Fruit fly (Drosophila melanogaster): ENCODE data around the gene Teh4.

DNA sequence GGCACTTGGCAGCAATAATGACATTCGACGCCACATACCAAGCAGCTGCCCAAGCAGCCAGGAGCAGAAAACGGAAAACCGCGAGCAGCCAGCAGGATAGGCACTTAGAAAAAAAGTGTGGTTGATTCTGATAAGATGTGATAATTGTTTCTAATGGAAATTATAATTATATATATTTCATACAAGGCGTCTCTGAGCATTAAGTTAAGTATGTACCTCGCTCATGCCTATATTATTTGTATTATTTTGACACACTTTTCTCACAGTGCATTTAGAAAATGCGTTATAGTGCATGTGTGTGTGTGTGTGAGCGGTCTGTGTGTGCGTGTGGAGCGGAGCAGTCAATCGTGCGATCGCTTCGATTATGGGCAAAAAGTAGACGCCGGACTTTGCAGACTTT is 19.7 kb downstream of the Teh4 start:
- no peak for TF ChIP-seq tna (GFP tag; IDR thresholded peaks at IDR 0.05; ENCODE audit: partially characterized antibody)
- no peak for TF ChIP-seq Sin3A (optimal IDR thresholded peaks at IDR 0.05)
- TF ChIP-seq CG7963 (GFP tag; IDR thresholded peaks at IDR 0.05; ENCODE audit: partially characterized antibody), result no peak
- TF ChIP-seq Tbp (GFP tag; optimal IDR thresholded peaks at IDR 0.05), result no peak
- TF ChIP-seq CG1792 (GFP tag; optimal IDR thresholded peaks at IDR 0.05), result no peak
- no peak for TF ChIP-seq CG17802 (tag; optimal IDR thresholded peaks at IDR 0.05)
- TF ChIP-seq CG31365 (tag; optimal IDR thresholded peaks at IDR 0.05), result no peak
- no peak for TF ChIP-seq knrl (GFP tag; IDR thresholded peaks at IDR 0.05; ENCODE audit: partially characterized antibody)

Data from whole organism, embryonic.